Worm (Caenorhabditis elegans) whole organism, mixed stage, embryonic: ENCODE data around the gene nspb-3.
"Not testable (repeated sequence)": the region's sequence is repeated elsewhere in the genome, so short reads cannot be mapped to it uniquely, and the experiment has no call there.

Experiments
- blmp-1 ChIP-seq: fragments of 150-350 bp; optimal IDR thresholded peaks from 2 replicates; lab custom pipeline; 2014; ENCODE audit warnings: missing biosample characterization, missing genetic modification characterization
- ces-1 ChIP-seq: fragments of 150-350 bp; optimal IDR thresholded peaks from 2 replicates; lab custom pipeline; 2014; ENCODE audit warnings: missing biosample characterization, missing genetic modification reagents, missing genetic modification characterization
- elt-1 ChIP-seq: sonication (generic microtip); optimal IDR thresholded peaks from 2 replicates; lab custom pipeline; 2017; ENCODE audit warnings: missing genetic modification characterization, mild to moderate bottlenecking, missing compliant biosample characterization, antibody characterized with exemption, moderate library complexity, borderline replicate concordance; ENCODE audit not compliant: insufficient read depth
- lin-13 ChIP-seq: fragments of 150-350 bp; optimal IDR thresholded peaks from 2 replicates; lab custom pipeline; 2014; ENCODE audit warnings: missing biosample characterization, missing genetic modification characterization
- lsy-2 ChIP-seq: fragments of 150-350 bp; optimal IDR thresholded peaks from 2 replicates; lab custom pipeline; 2014; ENCODE audit warnings: missing biosample characterization, missing genetic modification characterization
- nhr-2 ChIP-seq: fragments of 150-350 bp; optimal IDR thresholded peaks from 2 replicates; lab custom pipeline; 2014; ENCODE audit warnings: missing biosample characterization, missing genetic modification characterization
- nhr-237 ChIP-seq: fragments of 150-350 bp; optimal IDR thresholded peaks from 2 replicates; lab custom pipeline; 2014; ENCODE audit warnings: missing biosample characterization, missing genetic modification characterization
- nhr-28 ChIP-seq: fragments of 150-350 bp; optimal IDR thresholded peaks from 2 replicates; lab custom pipeline; 2014; ENCODE audit warnings: missing biosample characterization, missing genetic modification characterization
- nhr-76 ChIP-seq: sonication (generic microtip); optimal IDR thresholded peaks from 2 replicates; lab custom pipeline; 2017; ENCODE audit warnings: missing biosample characterization, missing genetic modification characterization
- pha-4 ChIP-seq: fragments of 150-350 bp; optimal IDR thresholded peaks from 2 replicates; lab custom pipeline; 2018; ENCODE audit warnings: missing biosample characterization, missing genetic modification reagents, missing genetic modification characterization
- sptf-1 ChIP-seq: sonication (generic microtip); optimal IDR thresholded peaks from 2 replicates; lab custom pipeline; 2017; ENCODE audit warnings: mild to moderate bottlenecking, missing genetic modification characterization, moderate library complexity, missing compliant biosample characterization
- unc-62 ChIP-seq: fragments of 150-350 bp; optimal IDR thresholded peaks from 2 replicates; lab custom pipeline; 2014; ENCODE audit warnings: missing biosample characterization, missing genetic modification reagents, missing genetic modification characterization
- ztf-11 ChIP-seq: fragments of 150-350 bp; optimal IDR thresholded peaks from 2 replicates; lab custom pipeline; 2014; ENCODE audit warnings: missing biosample characterization, missing genetic modification characterization

- TF ChIP-seq lin-13 (tag; lab: Kevin White, UChicago); elt-1 (tag; lab: Kevin White, UChicago); nhr-237; nhr-2 (tag; lab: Kevin White, UChicago); ztf-11 (tag; lab: Kevin White, UChicago); sptf-1 (tag; lab: Kevin White, UChicago); unc-62 (GFP tag; lab: Kevin White, UChicago); lsy-2 (tag; lab: Kevin White, UChicago); blmp-1 (tag; lab: Kevin White, UChicago); nhr-76 (tag; lab: Kevin White, UChicago); ces-1 (GFP tag; lab: Kevin White, UChicago); nhr-28 (tag; lab: Kevin White, UChicago); pha-4: not testable (repeated sequence)
These were observed at the start of gene nspb-3 for ce11 chrIV:6594871-6595270.
